Worm (Caenorhabditis elegans): Measurements from ENCODE around the gene math-45.

math-45 gene

DNA sequence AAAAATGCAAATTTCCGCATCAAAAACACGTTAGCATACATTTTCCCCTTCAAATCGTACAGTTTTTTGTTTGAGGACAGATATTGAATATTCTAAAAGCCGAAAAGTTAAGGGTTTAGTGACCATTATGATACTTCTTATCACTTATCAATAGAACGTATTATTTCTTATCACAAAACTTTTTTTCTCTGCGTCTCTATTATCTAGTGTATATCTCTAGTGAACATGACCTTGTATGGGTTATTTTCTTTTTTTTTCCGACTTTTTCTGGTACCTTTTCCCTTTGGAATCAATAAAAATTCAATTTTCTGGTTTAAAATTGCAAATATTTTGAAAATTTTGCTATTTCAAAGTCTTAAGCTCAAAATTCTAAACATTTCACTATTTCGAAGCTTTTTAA is 13.6 kb downstream of the math-45 start:
- TF ChIP-seq C34F6.9 (tag; optimal IDR thresholded peaks at IDR 0.05) (no peak), sma-3 (GFP tag; optimal IDR thresholded peaks at IDR 0.05) (no peak), nhr-10 (tag; optimal IDR thresholded peaks at IDR 0.05) (no peak), fos-1 (tag; optimal IDR thresholded peaks at IDR 0.05) (peak; percentile 47)

DNA sequence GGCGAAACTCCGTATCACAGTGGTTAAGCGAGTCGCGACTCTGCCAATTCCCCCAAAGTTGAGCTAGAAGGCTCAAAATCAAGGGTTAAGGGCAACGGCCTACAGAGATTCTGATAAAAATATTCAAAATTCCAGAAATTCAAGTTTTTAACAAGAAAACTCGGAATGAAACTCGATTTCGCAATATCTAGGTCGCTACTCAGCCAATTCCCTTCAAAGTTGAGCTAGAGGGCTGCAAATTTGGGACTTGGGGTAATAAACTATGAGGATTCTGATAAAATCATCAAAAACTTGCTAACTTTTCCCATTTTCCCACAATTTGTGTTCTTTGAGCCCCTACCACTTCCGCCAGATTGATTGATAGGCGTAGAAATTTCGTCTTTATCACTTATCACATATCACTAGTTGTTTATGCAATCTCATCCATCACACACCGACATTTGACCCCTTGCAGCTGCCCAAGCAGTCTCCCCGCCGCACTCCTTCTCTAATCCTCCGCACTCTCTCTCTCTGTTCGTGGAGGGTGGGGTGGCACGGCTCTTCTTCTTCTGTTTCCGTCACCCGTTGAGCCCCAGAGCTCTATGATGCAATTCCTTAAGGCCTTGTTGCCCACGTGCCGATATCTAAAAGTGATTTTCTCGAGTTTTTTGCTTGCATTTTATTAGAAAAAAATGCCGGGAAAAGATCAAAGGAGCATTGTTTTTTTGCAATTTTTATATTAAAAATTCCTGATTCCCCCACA is 15.5 kb downstream of the math-45 start:
- TF ChIP-seq lsy-2 (tag; optimal IDR thresholded peaks at IDR 0.05) (peak in 1 of 2 experiments; percentile 56), blmp-1 (tag; optimal IDR thresholded peaks at IDR 0.05; ENCODE audit: insufficient read depth) (no peak), ztf-4 (tag; optimal IDR thresholded peaks at IDR 0.05) (peak; percentile 4), nhr-237 (tag; optimal IDR thresholded peaks at IDR 0.05) (no peak), unc-62 (GFP tag; optimal IDR thresholded peaks at IDR 0.05) (peak; percentile 27), nhr-12 (tag; optimal IDR thresholded peaks at IDR 0.05) (no peak), unc-39 (tag; optimal IDR thresholded peaks at IDR 0.05) (no peak), fos-1 (tag; optimal IDR thresholded peaks at IDR 0.05) (no peak), unc-55 (GFP tag; optimal IDR thresholded peaks at IDR 0.05) (peak; percentile 8), zag-1 (tag; optimal IDR thresholded peaks at IDR 0.05) (no peak), elt-1 (tag; optimal IDR thresholded peaks at IDR 0.05) (no peak), nhr-25 (tag; optimal IDR thresholded peaks at IDR 0.05) (no peak), lin-13 (GFP tag; optimal IDR thresholded peaks at IDR 0.05) (no peak), C34F6.9 (tag; optimal IDR thresholded peaks at IDR 0.05) (peak; percentile 38), sma-9 (GFP tag; optimal IDR thresholded peaks at IDR 0.05) (peak; percentile 75), sma-9 (tag; optimal IDR thresholded peaks at IDR 0.05) (no peak), peb-1 (tag; optimal IDR thresholded peaks at IDR 0.05) (no peak), ZK546.5 (tag; optimal IDR thresholded peaks at IDR 0.05) (no peak), mdl-1 (tag; optimal IDR thresholded peaks at IDR 0.05) (peak; percentile 37 to 87), skn-1 (tag; optimal IDR thresholded peaks at IDR 0.05) (no peak), sma-3 (GFP tag; optimal IDR thresholded peaks at IDR 0.05) (no peak), gmeb-1 (tag; optimal IDR thresholded peaks at IDR 0.05) (no peak), F13H6.1 (tag; optimal IDR thresholded peaks at IDR 0.05) (peak; percentile 82), dmd-4 (tag; optimal IDR thresholded peaks at IDR 0.05) (no peak), snpc-4 (tag; optimal IDR thresholded peaks at IDR 0.05) (no peak), nhr-129 (tag; optimal IDR thresholded peaks at IDR 0.05) (peak; percentile 96), ztf-1 (GFP tag; conservative IDR thresholded peaks at IDR 0.05) (no peak)

ce11 chrII:1500959-1501358 is 16.3 kb downstream of the math-45 start:
- TF ChIP-seq ztf-1 (GFP tag; conservative IDR thresholded peaks at IDR 0.05), result no peak
- no peak for TF ChIP-seq lin-39 (tag; optimal IDR thresholded peaks at IDR 0.05)
- TF ChIP-seq nhr-6 (tag; optimal IDR thresholded peaks at IDR 0.05), result no peak
- no peak for TF ChIP-seq ceh-16 (tag; optimal IDR thresholded peaks at IDR 0.05)
- TF ChIP-seq C34F6.9 (tag; optimal IDR thresholded peaks at IDR 0.05), result no peak
- TF ChIP-seq nhr-77 (tag; optimal IDR thresholded peaks at IDR 0.05), result no peak
- no peak for TF ChIP-seq snpc-4 (tag; optimal IDR thresholded peaks at IDR 0.05)
- TF ChIP-seq mab-5 (tag; optimal IDR thresholded peaks at IDR 0.05), result no peak

ce11 chrII:1500286-1500840 is 16.9 kb downstream of the math-45 start, which contains the start of gene emc-1:
emc-1 (minus strand) TSS chrII:1500330.
- no peak for TF ChIP-seq aly-2 (tag; optimal IDR thresholded peaks at IDR 0.05)
- TF ChIP-seq sem-4 (tag; optimal IDR thresholded peaks at IDR 0.05), result no peak
- peak; percentile 16 for TF ChIP-seq C34F6.9 (tag; optimal IDR thresholded peaks at IDR 0.05)
- TF ChIP-seq gmeb-1 (tag; optimal IDR thresholded peaks at IDR 0.05), result no peak
- no peak for TF ChIP-seq R02D3.7 (tag; optimal IDR thresholded peaks at IDR 0.05)
- TF ChIP-seq nhr-23 (tag; optimal IDR thresholded peaks at IDR 0.05), result no peak
- TF ChIP-seq sma-9 (GFP tag; optimal IDR thresholded peaks at IDR 0.05), result no peak
- no peak for TF ChIP-seq sma-9 (tag; optimal IDR thresholded peaks at IDR 0.05)
- TF ChIP-seq lsy-2 (tag; optimal IDR thresholded peaks at IDR 0.05), result peak in 1 of 2 experiments; percentile 22
- no peak for TF ChIP-seq mbf-1 (tag; optimal IDR thresholded peaks at IDR 0.05)
- TF ChIP-seq snpc-4 (tag; optimal IDR thresholded peaks at IDR 0.05), result no peak
- no peak for TF ChIP-seq nhr-237 (tag; optimal IDR thresholded peaks at IDR 0.05)
- peak; percentile 8 for TF ChIP-seq unc-55 (GFP tag; optimal IDR thresholded peaks at IDR 0.05)
- TF ChIP-seq skn-1 (tag; optimal IDR thresholded peaks at IDR 0.05), result no peak
- no peak for TF ChIP-seq nhr-6 (tag; optimal IDR thresholded peaks at IDR 0.05)

All from whole organism, L2 larva.